Worm (Caenorhabditis elegans) whole organism, young adult: ENCODE data around the gene T21D12.7.

Source experiments
- B0019.2 ChIP-seq: fragments of 200-800 bp; sonication (Bioruptor generic); conservative IDR thresholded peaks from 2 replicates; pipeline ENCODE4 v1.3.6; 2022; ENCODE audit warnings: missing genetic modification reagents, missing genetic modification characterization, missing compliant biosample characterization
- F33H1.4 ChIP-seq: fragments of 200-800 bp; sonication (Bioruptor generic); IDR thresholded peaks from 2 replicates; pipeline ENCODE4 v1.3.6; 2022; ENCODE audit warnings: missing genetic modification reagents, missing genetic modification characterization, missing compliant biosample characterization
- F37B4.10 ChIP-seq: fragments of 200-800 bp; sonication (Bioruptor generic); IDR thresholded peaks from 2 replicates; pipeline ENCODE4 v1.3.6; 2022; ENCODE audit warnings: missing genetic modification characterization, missing compliant biosample characterization
- F55B11.4 ChIP-seq: sonication (generic microtip); optimal IDR thresholded peaks from 2 replicates; lab custom pipeline; 2016; ENCODE audit warnings: missing compliant biosample characterization, missing genetic modification characterization, borderline replicate concordance; ENCODE audit not compliant: insufficient read depth
- K11D2.4 ChIP-seq: fragments of 200-800 bp; sonication (Bioruptor generic); IDR thresholded peaks from 2 replicates; pipeline ENCODE4 v1.3.6; 2022; ENCODE audit warnings: missing genetic modification reagents, missing genetic modification characterization, missing compliant biosample characterization
- Y95B8A.8 ChIP-seq: fragments of 200-800 bp; sonication (Bioruptor generic); IDR thresholded peaks from 2 replicates; pipeline ENCODE4 v1.3.6; 2022; ENCODE audit warnings: missing genetic modification reagents, missing genetic modification characterization, missing compliant biosample characterization
- ZK185.1 ChIP-seq: sonication (generic microtip); optimal IDR thresholded peaks from 2 replicates; lab custom pipeline; 2016; ENCODE audit warnings: mild to moderate bottlenecking, missing genetic modification characterization, missing compliant biosample characterization; ENCODE audit not compliant: poor library complexity, severe bottlenecking
- ama-1 ChIP-seq, 3 experiments: fragments of 150-350 bp in 1 of 3; sonication (generic microtip) in 2 of 3; optimal IDR thresholded peaks; 2 replicates each; lab custom pipeline; 2014 to 2018; ENCODE audit warnings: missing biosample characterization in 2 of 3, missing genetic modification characterization in 2 of 3, missing genetic modification reagents in 2 of 3
- aptf-2 ChIP-seq: fragments of 200-800 bp; sonication (Bioruptor generic); conservative IDR thresholded peaks from 2 replicates; pipeline ENCODE4 v1.3.6; 2022; ENCODE audit warnings: missing genetic modification reagents, missing genetic modification characterization, missing compliant biosample characterization
- attf-5 ChIP-seq: fragments of 200-800 bp; sonication (Bioruptor generic); optimal IDR thresholded peaks from 2 replicates; lab custom pipeline; 2018; ENCODE audit warnings: mild to moderate bottlenecking, missing genetic modification characterization, missing compliant biosample characterization
- cebp-1 ChIP-seq, 2 experiments: fragments of 200-800 bp in 1 of 2; sonication (Bioruptor generic) in 1 of 2; sonication (generic microtip) in 1 of 2; IDR thresholded peaks in 1 of 2; optimal IDR thresholded peaks in 1 of 2; 2 replicates each; pipeline versions ENCODE4 v1.3.6 to Lab custom; 2017 to 2022; ENCODE audit warnings: missing compliant biosample characterization in 2 of 2, missing genetic modification characterization in 2 of 2, mild to moderate bottlenecking in 1 of 2, missing genetic modification reagents in 1 of 2, moderate library complexity in 1 of 2
- ceh-100 ChIP-seq: fragments of 200-800 bp; sonication (Bioruptor generic); IDR thresholded peaks from 2 replicates; pipeline ENCODE4 v1.3.6; 2022; ENCODE audit warnings: missing genetic modification reagents, missing genetic modification characterization, missing compliant biosample characterization
- chd-7 ChIP-seq: sonication (generic microtip); optimal IDR thresholded peaks from 2 replicates; lab custom pipeline; 2016; ENCODE audit warnings: mild to moderate bottlenecking, missing genetic modification characterization, moderate library complexity, missing compliant biosample characterization
- dpl-1 ChIP-seq: fragments of 150-350 bp; optimal IDR thresholded peaks from 2 replicates; lab custom pipeline; 2014; ENCODE audit warnings: missing biosample characterization, missing genetic modification reagents, missing genetic modification characterization
- efl-1 ChIP-seq: fragments of 150-350 bp; optimal IDR thresholded peaks from 2 replicates; lab custom pipeline; 2014; ENCODE audit warnings: missing biosample characterization, missing genetic modification reagents, missing genetic modification characterization
- egl-44 ChIP-seq: fragments of 200-800 bp; sonication (Bioruptor generic); IDR thresholded peaks from 2 replicates; pipeline ENCODE4 v1.3.6; 2022; ENCODE audit warnings: missing genetic modification reagents, missing genetic modification characterization, missing compliant biosample characterization
- ekl-4 ChIP-seq: fragments of 200-800 bp; sonication (Bioruptor generic); IDR thresholded peaks from 2 replicates; pipeline ENCODE4 v1.3.6; 2022; ENCODE audit warnings: missing genetic modification reagents, missing genetic modification characterization, missing compliant biosample characterization
- gei-17 ChIP-seq: fragments of 200-800 bp; sonication (Bioruptor generic); optimal IDR thresholded peaks from 2 replicates; lab custom pipeline; 2018; ENCODE audit warnings: mild to moderate bottlenecking, missing genetic modification characterization, missing compliant biosample characterization
- hmg-20 ChIP-seq: fragments of 200-800 bp; sonication (Bioruptor generic); IDR thresholded peaks from 2 replicates; pipeline ENCODE4 v1.3.6; 2022; ENCODE audit warnings: missing genetic modification reagents, missing genetic modification characterization, missing compliant biosample characterization
- let-526 ChIP-seq: fragments of 200-800 bp; sonication (Bioruptor generic); IDR thresholded peaks from 2 replicates; pipeline ENCODE4 v1.3.6; 2022; ENCODE audit warnings: missing genetic modification reagents, missing genetic modification characterization, missing compliant biosample characterization
- lin-35 ChIP-seq, 3 experiments: fragments of 150-350 bp in 2 of 3; sonication (generic microtip) in 1 of 3; optimal IDR thresholded peaks; 2 replicates each; lab custom pipeline; 2014 to 2018; ENCODE audit warnings: missing biosample characterization in 3 of 3, missing genetic modification characterization in 3 of 3, missing genetic modification reagents in 3 of 3
- lin-40 ChIP-seq: sonication (generic microtip); optimal IDR thresholded peaks from 2 replicates; lab custom pipeline; 2016; ENCODE audit warnings: missing genetic modification characterization, mild to moderate bottlenecking, missing compliant biosample characterization, missing genotype, missing genetic modification reagents
- lin-54 ChIP-seq: fragments of 200-800 bp; sonication (Bioruptor generic); optimal IDR thresholded peaks from 2 replicates; lab custom pipeline; 2018; ENCODE audit warnings: mild to moderate bottlenecking, missing genetic modification characterization, missing compliant biosample characterization
- lir-1 ChIP-seq: fragments of 200-800 bp; sonication (Bioruptor generic); conservative IDR thresholded peaks from 2 replicates; pipeline ENCODE4 v1.3.6; 2022; ENCODE audit warnings: missing genetic modification reagents, missing genetic modification characterization, missing compliant biosample characterization
- madf-8 ChIP-seq: fragments of 200-800 bp; sonication (Bioruptor generic); conservative IDR thresholded peaks from 2 replicates; pipeline ENCODE4 v1.3.6; 2022; ENCODE audit warnings: missing genetic modification reagents, missing genetic modification characterization, missing compliant biosample characterization
- mcd-1 ChIP-seq: fragments of 200-800 bp; sonication (Bioruptor generic); IDR thresholded peaks from 2 replicates; pipeline ENCODE4 v1.3.6; 2022; ENCODE audit warnings: missing genetic modification reagents, missing genetic modification characterization, missing compliant biosample characterization
- mxl-1 ChIP-seq: sonication (generic microtip); optimal IDR thresholded peaks from 2 replicates; lab custom pipeline; 2016; ENCODE audit warnings: missing genetic modification characterization, missing compliant biosample characterization
- nhr-120 ChIP-seq: fragments of 200-800 bp; sonication (Bioruptor generic); IDR thresholded peaks from 2 replicates; pipeline ENCODE4 v1.3.6; 2022; ENCODE audit warnings: missing genetic modification characterization, missing compliant biosample characterization
- nhr-179 ChIP-seq: sonication (generic microtip); optimal IDR thresholded peaks from 2 replicates; lab custom pipeline; 2016; ENCODE audit warnings: mild to moderate bottlenecking, missing genetic modification characterization, missing compliant biosample characterization
- nhr-27 ChIP-seq: fragments of 200-800 bp; sonication (Bioruptor generic); optimal IDR thresholded peaks from 2 replicates; lab custom pipeline; 2018; ENCODE audit warnings: mild to moderate bottlenecking, missing genetic modification characterization, moderate library complexity, missing compliant biosample characterization
- nhr-80 ChIP-seq: sonication (generic microtip); optimal IDR thresholded peaks from 2 replicates; lab custom pipeline; 2016; ENCODE audit warnings: missing genetic modification characterization, missing compliant biosample characterization
- pha-4 ChIP-seq: fragments of 150-350 bp; sonication (generic microtip); optimal IDR thresholded peaks from 2 replicates; lab custom pipeline; 2014; ENCODE audit warnings: missing biosample characterization, missing genetic modification reagents, missing genetic modification characterization
- repo-1 ChIP-seq: sonication (generic microtip); optimal IDR thresholded peaks from 2 replicates; lab custom pipeline; 2017; ENCODE audit warnings: mild to moderate bottlenecking, missing genetic modification characterization, missing compliant biosample characterization
- sea-2 ChIP-seq: fragments of 200-800 bp; sonication (Bioruptor generic); IDR thresholded peaks from 2 replicates; pipeline ENCODE4 v1.3.6; 2022; ENCODE audit warnings: missing genetic modification characterization, missing compliant biosample characterization
- snpc-1.3 ChIP-seq: sonication (generic microtip); optimal IDR thresholded peaks from 2 replicates; lab custom pipeline; 2017; ENCODE audit warnings: missing genetic modification characterization, mild to moderate bottlenecking, missing compliant biosample characterization, antibody characterized with exemption, moderate library complexity, missing genotype, missing genetic modification reagents; ENCODE audit not compliant: insufficient read depth
- snpc-4 ChIP-seq, 5 experiments: fragments of 150-350 bp in 1 of 5; sonication (generic microtip) in 4 of 5; optimal IDR thresholded peaks; 2 replicates each; lab custom pipeline; 2014 to 2018; ENCODE audit warnings: missing genetic modification characterization in 5 of 5, missing biosample characterization in 3 of 5, antibody characterized with exemption in 2 of 5, mild to moderate bottlenecking in 2 of 5, missing compliant biosample characterization in 2 of 5, missing genotype in 2 of 5, moderate library complexity in 2 of 5, missing genetic modification reagents in 1 of 5
- sptf-2 ChIP-seq: fragments of 200-800 bp; sonication (Bioruptor generic); optimal IDR thresholded peaks from 2 replicates; lab custom pipeline; 2018; ENCODE audit warnings: mild to moderate bottlenecking, missing genetic modification characterization, missing compliant biosample characterization
- tbx-9 ChIP-seq: sonication (generic microtip); optimal IDR thresholded peaks from 2 replicates; lab custom pipeline; 2016; ENCODE audit warnings: borderline replicate concordance, missing genetic modification characterization, inconsistent platforms, missing compliant biosample characterization
- zfh-2 ChIP-seq: fragments of 200-800 bp; sonication (Bioruptor generic); conservative IDR thresholded peaks from 2 replicates; pipeline ENCODE4 v1.3.6; 2022; ENCODE audit warnings: missing genetic modification reagents, missing genetic modification characterization, missing compliant biosample characterization

T21D12.7 gene

ce11 chrIV:262460-262859, 28.8 kb downstream of the T21D12.7 start:
- no peak for TF ChIP-seq pha-4

- TF ChIP-seq lin-40 (tag; lab: Kevin White, UChicago) (peak; percentile 32), Y95B8A.8 (GFP tag; lab: Robert Waterston, UW) (no peak), ama-1 (optimal IDR thresholded peaks at IDR 0.05; lab: Kevin White, UChicago) (no peak), ama-1 (GFP tag; optimal IDR thresholded peaks at IDR 0.05; lab: Kevin White, UChicago) (peak in 1 of 2 experiments; percentile 19), mcd-1 (GFP tag; lab: Robert Waterston, UW) (peak; percentile 88), lin-35 (GFP tag; optimal IDR thresholded peaks at IDR 0.05; lab: Kevin White, UChicago) (peak in 1 of 3 experiments; percentile 90), ekl-4 (GFP tag; lab: Robert Waterston, UW) (no peak), lin-54 (peak; percentile 79), F33H1.4 (GFP tag; lab: Robert Waterston, UW) (no peak), efl-1 (GFP tag; lab: Kevin White, UChicago) (peak; percentile 55)
Observed at ce11 chrIV:261607-262006, 29.6 kb downstream of the T21D12.7 start, which contains the start of gene pqbp-1.1. Gene pqbp-1.1, minus strand, starts transcription at chrIV:261683.

DNA sequence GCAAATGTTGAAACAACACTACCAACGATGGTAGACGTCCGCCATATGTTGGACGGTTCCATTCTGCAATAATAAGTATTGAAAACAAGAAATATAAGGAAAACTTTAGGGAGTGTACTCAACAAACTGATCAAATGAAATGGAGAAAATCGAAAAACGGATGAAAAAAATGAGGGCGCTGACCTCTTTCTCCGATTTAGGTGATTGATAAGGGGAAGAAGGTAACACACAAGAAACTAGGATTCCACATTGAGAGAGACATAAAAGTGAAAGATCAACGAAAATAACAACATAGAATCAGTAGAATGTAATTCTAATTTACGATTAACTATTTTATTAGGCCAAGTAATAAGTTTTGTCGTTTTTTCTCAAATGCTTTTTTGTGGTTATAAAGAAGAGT, 32.1 kb downstream of the T21D12.7 start, which contains the start of gene dpy-9:
Gene dpy-9, minus strand, starts transcription at position 63 of the 400 bp plus-strand sequence.
- TF ChIP-seq sea-2 (GFP tag; lab: Robert Waterston, UW) (no peak), chd-7 (tag; lab: Kevin White, UChicago) (no peak), snpc-4 (GFP tag; optimal IDR thresholded peaks at IDR 0.05; lab: Kevin White, UChicago) (no peak), snpc-4 (tag; optimal IDR thresholded peaks at IDR 0.05; lab: Kevin White, UChicago) (no peak), sptf-2 (GFP tag; lab: Kevin White, UChicago) (no peak), lir-1 (GFP tag; lab: Robert Waterston, UW) (no peak)

ce11 chrIV:258362-258761, 32.9 kb downstream of the T21D12.7 start:
- TF ChIP-seq zfh-2 (GFP tag; lab: Robert Waterston, UW): peak; percentile 56
- TF ChIP-seq egl-44: no peak

DNA sequence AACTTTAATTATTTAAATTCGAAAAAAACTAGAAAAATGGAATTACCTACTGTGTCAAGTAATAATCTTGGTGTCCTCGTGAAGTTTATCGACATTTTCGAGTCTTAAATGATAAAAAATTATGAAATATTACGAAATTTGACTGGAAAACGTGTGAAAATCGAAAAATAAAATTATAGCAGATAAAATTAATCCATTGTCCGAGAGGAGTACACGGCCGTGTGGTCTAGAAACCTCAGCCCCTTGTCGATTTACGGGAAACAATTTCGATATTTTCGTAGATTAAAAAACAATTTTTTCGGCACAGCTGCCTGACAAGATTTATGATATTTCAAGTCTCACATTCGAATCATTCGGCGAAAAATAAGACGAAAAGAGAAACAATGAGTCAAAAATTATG, 34.2 kb downstream of the T21D12.7 start, which contains the start of gene R02D3.8:
Gene R02D3.8, minus strand, starts transcription at position 109 of the 400 bp plus-strand sequence.
- no peak for TF ChIP-seq repo-1
- TF ChIP-seq F55B11.4: no peak
- no peak for TF ChIP-seq cebp-1 (GFP tag; IDR thresholded peaks at IDR 0.05; lab: Robert Waterston, UW)
- TF ChIP-seq cebp-1 (tag; optimal IDR thresholded peaks at IDR 0.05; lab: Kevin White, UChicago): peak; percentile 56
- TF ChIP-seq nhr-80 (tag; lab: Kevin White, UChicago): no peak
- no peak for TF ChIP-seq gei-17 (GFP tag; lab: Kevin White, UChicago)
- peak; percentile 17 for TF ChIP-seq attf-5 (GFP tag; lab: Kevin White, UChicago)
- TF ChIP-seq madf-8 (GFP tag; lab: Robert Waterston, UW): no peak
- TF ChIP-seq hmg-20 (GFP tag; lab: Robert Waterston, UW): no peak
- no peak for TF ChIP-seq nhr-120 (GFP tag; lab: Robert Waterston, UW)
- TF ChIP-seq dpl-1 (GFP tag; lab: Kevin White, UChicago): no peak
- no peak for TF ChIP-seq zfh-2 (GFP tag; lab: Robert Waterston, UW)
- no peak for TF ChIP-seq F37B4.10
- no peak for TF ChIP-seq mxl-1 (tag; lab: Kevin White, UChicago)
- no peak for TF ChIP-seq B0019.2 (GFP tag; lab: Robert Waterston, UW)
- no peak for TF ChIP-seq nhr-27 (tag; lab: Kevin White, UChicago)
- TF ChIP-seq sptf-2 (GFP tag; lab: Kevin White, UChicago): no peak
- 0 out of 2 replicates have a peak, but pooled peaks have one; percentile 39 for TF ChIP-seq mcd-1 (GFP tag; lab: Robert Waterston, UW)
- TF ChIP-seq ZK185.1 (tag; lab: Kevin White, UChicago): peak; percentile 33
- TF ChIP-seq tbx-9 (tag; lab: Kevin White, UChicago): no peak
- no peak for TF ChIP-seq nhr-179
- TF ChIP-seq snpc-1.3 (tag; lab: Kevin White, UChicago): no peak
- TF ChIP-seq aptf-2 (GFP tag; lab: Robert Waterston, UW): no peak
- TF ChIP-seq let-526 (GFP tag; lab: Robert Waterston, UW): no peak
- no peak for TF ChIP-seq K11D2.4 (GFP tag; lab: Robert Waterston, UW)
- TF ChIP-seq ceh-100 (GFP tag; lab: Robert Waterston, UW): no peak
